Worm (Caenorhabditis elegans): ENCODE data around the gene F40G12.9.
A peak's percentile ranks its signal among the peaks of the same experiment; 100 is the strongest.

F40G12.9 gene

DNA sequence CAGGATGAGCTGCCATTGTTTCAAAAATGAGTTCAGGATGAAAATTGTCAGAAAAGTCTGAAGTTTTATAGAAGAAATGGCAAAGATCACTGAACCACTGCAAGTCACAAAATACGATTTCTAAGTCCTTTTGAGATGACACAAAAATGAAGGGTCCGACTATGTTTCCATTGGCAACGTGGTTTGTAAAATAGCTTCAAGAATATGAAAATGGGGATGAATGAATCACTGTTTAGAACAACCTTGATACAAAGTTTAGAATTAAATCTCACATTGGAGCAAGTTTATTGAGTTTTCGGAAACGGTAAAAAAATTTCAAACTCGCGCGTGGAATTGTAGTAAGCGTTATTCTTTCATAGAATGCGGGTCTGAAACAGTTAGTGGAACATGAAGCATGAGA, 28.7 kb downstream of the F40G12.9 start, which contains the start of gene ddn-3:
TSS of gene ddn-3 (minus strand) at position 101 of the 400 bp plus-strand sequence.
- TF ChIP-seq unc-62 (GFP tag; optimal IDR thresholded peaks at IDR 0.05) (no peak), aly-2 (tag; optimal IDR thresholded peaks at IDR 0.05) (no peak), ceh-88 (GFP tag; IDR thresholded peaks at IDR 0.05) (no peak), ztf-11 (tag; optimal IDR thresholded peaks at IDR 0.05) (no peak), C16A3.4 (tag; optimal IDR thresholded peaks at IDR 0.05) (no peak), unc-30 (tag; optimal IDR thresholded peaks at IDR 0.05) (no peak), lin-13 (GFP tag; optimal IDR thresholded peaks at IDR 0.05) (no peak), nhr-19 (GFP tag; conservative IDR thresholded peaks at IDR 0.05) (no peak)

- no peak for TF ChIP-seq tbx-2 (tag; optimal IDR thresholded peaks at IDR 0.05)
- TF ChIP-seq lin-14 (GFP tag; optimal IDR thresholded peaks at IDR 0.05): no peak
- no peak for TF ChIP-seq mdl-1 (tag; optimal IDR thresholded peaks at IDR 0.05)
- TF ChIP-seq nhr-12 (tag; optimal IDR thresholded peaks at IDR 0.05): no peak
- TF ChIP-seq ztf-4 (tag; optimal IDR thresholded peaks at IDR 0.05): no peak
- TF ChIP-seq C34B4.2 (tag; optimal IDR thresholded peaks at IDR 0.05): no peak
- no peak for TF ChIP-seq dpl-1 (GFP tag; optimal IDR thresholded peaks at IDR 0.05)
- no peak for TF ChIP-seq mef-2 (tag; optimal IDR thresholded peaks at IDR 0.05)
- TF ChIP-seq efl-3 (GFP tag; optimal IDR thresholded peaks at IDR 0.05): no peak
- TF ChIP-seq efl-1 (optimal IDR thresholded peaks at IDR 0.05): no peak
- no peak for TF ChIP-seq efl-1 (GFP tag; optimal IDR thresholded peaks at IDR 0.05 in 1 of 2)
- no peak for TF ChIP-seq unc-130 (tag; optimal IDR thresholded peaks at IDR 0.05)
- no peak for TF ChIP-seq nhr-20 (tag; optimal IDR thresholded peaks at IDR 0.05)
- TF ChIP-seq ceh-82 (tag; optimal IDR thresholded peaks at IDR 0.05): no peak
Measured at ce11 chrV:14312695-14313094, 30.2 kb downstream of the F40G12.9 start, which contains the start of gene F14D7.8. TSS of gene F14D7.8 (minus strand) at chrV:14312795.

DNA sequence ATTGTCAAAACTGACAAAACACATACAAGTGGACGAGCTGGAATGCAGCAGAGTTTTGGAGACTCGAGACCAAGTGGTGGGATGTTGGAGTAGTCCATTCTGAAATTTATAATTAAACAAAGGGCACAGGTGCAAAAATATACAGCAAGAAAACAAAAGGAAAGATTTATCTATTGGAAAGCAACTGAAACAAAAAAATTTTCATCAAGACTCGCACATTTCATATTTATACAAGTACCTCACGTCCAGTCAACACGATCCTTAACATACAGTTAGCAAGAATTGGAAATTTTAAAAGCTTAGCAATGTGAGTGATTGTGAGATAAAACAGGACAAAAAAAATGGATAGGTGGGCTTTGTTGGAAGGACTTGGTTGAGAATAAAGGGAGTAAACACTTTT, 31.8 kb downstream of the F40G12.9 start, which contains the start of gene F47B8.1:
TSS of gene F47B8.1 (minus strand) at position 101 of the 400 bp plus-strand sequence.
- TF ChIP-seq hlh-17 (GFP tag; optimal IDR thresholded peaks at IDR 0.05; ENCODE audit: borderline replicate concordance) (no peak), pqm-1 (tag; optimal IDR thresholded peaks at IDR 0.05) (no peak), nhr-85 (tag) (peak; percentile 16)

DNA sequence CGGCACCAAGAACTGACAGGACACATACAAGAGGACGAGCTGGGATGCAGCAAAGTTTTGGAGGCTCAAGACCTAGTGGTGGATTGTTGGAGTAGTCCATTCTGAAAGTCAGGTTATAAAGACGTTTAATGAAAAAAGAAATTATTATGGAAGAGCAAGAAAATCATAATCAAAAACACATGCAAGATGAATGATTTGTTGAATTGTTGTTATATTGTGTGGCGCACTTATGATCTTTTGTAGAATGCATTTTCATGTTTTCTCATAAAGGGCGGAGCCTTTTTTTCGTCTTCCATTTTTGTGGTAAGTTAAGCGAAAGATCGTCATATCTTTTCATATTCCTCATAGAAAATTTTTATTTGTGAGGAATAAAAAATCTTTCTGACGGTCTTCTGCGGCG, 34.1 kb downstream of the F40G12.9 start, which contains the start of gene F47B8.2:
TSS of gene F47B8.2 (minus strand) at position 101 of the 400 bp plus-strand sequence.
- TF ChIP-seq nhr-12 (tag; optimal IDR thresholded peaks at IDR 0.05) (no peak), C34B4.2 (tag; optimal IDR thresholded peaks at IDR 0.05) (no peak), jun-1 (tag; optimal IDR thresholded peaks at IDR 0.05) (no peak), swsn-7 (tag; optimal IDR thresholded peaks at IDR 0.05) (no peak), ceh-8 (GFP tag; optimal IDR thresholded peaks at IDR 0.05) (no peak)

ce11 chrV:14317204-14317603, 34.7 kb downstream of the F40G12.9 start:
- TF ChIP-seq efl-1 (optimal IDR thresholded peaks at IDR 0.05): no peak
- TF ChIP-seq efl-1 (GFP tag; optimal IDR thresholded peaks at IDR 0.05 in 1 of 2): peak in 1 of 2 experiments; percentile 2
- TF ChIP-seq lin-14 (GFP tag; optimal IDR thresholded peaks at IDR 0.05): peak; percentile 62
- TF ChIP-seq lsy-2 (tag; optimal IDR thresholded peaks at IDR 0.05): peak in 1 of 2 experiments; percentile 23
- TF ChIP-seq nhr-84 (tag; optimal IDR thresholded peaks at IDR 0.05): no peak

DNA sequence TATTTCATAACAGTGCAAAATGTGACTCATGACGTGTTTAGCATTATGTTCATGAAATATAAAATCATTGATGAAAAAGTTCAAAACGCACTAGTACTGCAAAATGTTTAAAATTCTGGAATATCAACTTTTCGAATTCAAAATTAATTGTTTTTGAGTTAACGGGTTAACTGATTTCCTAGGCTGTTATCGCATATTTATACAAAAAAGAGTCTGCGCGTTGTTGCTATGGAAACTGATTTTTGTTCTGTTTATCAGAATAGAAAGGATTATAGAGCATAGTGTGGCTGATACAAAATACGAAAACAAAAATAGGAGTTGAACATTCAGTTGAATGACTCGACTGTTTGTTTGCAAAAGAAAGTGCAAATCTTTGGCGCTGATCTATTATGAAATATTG, 35.2 kb downstream of the F40G12.9 start:
- TF ChIP-seq dsc-1 (tag; optimal IDR thresholded peaks at IDR 0.05) (no peak), ceh-63 (GFP tag; optimal IDR thresholded peaks at IDR 0.05) (no peak), hlh-4 (tag; optimal IDR thresholded peaks at IDR 0.05) (no peak), skn-1 (tag; optimal IDR thresholded peaks at IDR 0.05) (no peak), nhr-84 (tag; optimal IDR thresholded peaks at IDR 0.05) (no peak), fkh-8 (tag; optimal IDR thresholded peaks at IDR 0.05) (peak; percentile 66), nhr-20 (tag; optimal IDR thresholded peaks at IDR 0.05) (no peak), rnt-1 (tag; optimal IDR thresholded peaks at IDR 0.05) (no peak), swsn-7 (tag; optimal IDR thresholded peaks at IDR 0.05) (no peak), unc-30 (tag; optimal IDR thresholded peaks at IDR 0.05) (no peak), isw-1 (GFP tag; IDR thresholded peaks at IDR 0.05) (no peak), lsy-2 (tag; optimal IDR thresholded peaks at IDR 0.05) (no peak), pqm-1 (tag; optimal IDR thresholded peaks at IDR 0.05) (no peak), pax-3 (tag; optimal IDR thresholded peaks at IDR 0.05) (peak; percentile 54), nhr-76 (tag; optimal IDR thresholded peaks at IDR 0.05) (no peak), unc-62 (GFP tag; optimal IDR thresholded peaks at IDR 0.05) (no peak), C16A3.4 (tag; optimal IDR thresholded peaks at IDR 0.05) (no peak), irx-1 (tag; optimal IDR thresholded peaks at IDR 0.05) (no peak), ceh-90 (tag; optimal IDR thresholded peaks at IDR 0.05) (peak; percentile 3)

Measured in whole organism, L1 larva.